Fruit fly (Drosophila melanogaster) whole organism, adult: ENCODE results near the gene Twdlalpha.

Source experiments
- CG11617 ChIP-seq: fragments of 200-800 bp; sonication (Bioruptor generic); optimal IDR thresholded peaks from 2 replicates; lab custom pipeline; 2017; ENCODE audit warnings: mild to moderate bottlenecking, missing biosample characterization, missing genetic modification reagents, missing genetic modification characterization
- CG14711 ChIP-seq: fragments of 200-800 bp; sonication (Bioruptor generic); optimal IDR thresholded peaks from 2 replicates; lab custom pipeline; 2018; ENCODE audit warnings: missing biosample characterization, mild to moderate bottlenecking, missing genetic modification characterization, moderate library complexity
- CG33017 ChIP-seq: fragments of 200-800 bp; sonication (Bioruptor generic); optimal IDR thresholded peaks from 2 replicates; lab custom pipeline; 2018; ENCODE audit warnings: missing biosample characterization, mild to moderate bottlenecking, missing genetic modification characterization, moderate library complexity
- Hr96 ChIP-seq: fragments of 200-800 bp; sonication (Bioruptor generic); optimal IDR thresholded peaks from 2 replicates; lab custom pipeline; 2016; ENCODE audit warnings: missing biosample characterization, missing genetic modification characterization
- Mnt ChIP-seq: fragments of 200-800 bp; sonication (Bioruptor generic); optimal IDR thresholded peaks from 2 replicates; lab custom pipeline; 2016; ENCODE audit warnings: missing biosample characterization, mild to moderate bottlenecking, missing genetic modification characterization
- bab1 ChIP-seq: fragments of 200-800 bp; sonication (Bioruptor generic); optimal IDR thresholded peaks from 3 replicates; lab custom pipeline; 2019; ENCODE audit warnings: missing biosample characterization, mild to moderate bottlenecking, missing genetic modification characterization, moderate library complexity
- cic ChIP-seq: fragments of 200-800 bp; sonication (Bioruptor generic); optimal IDR thresholded peaks from 2 replicates; lab custom pipeline; 2017; ENCODE audit warnings: missing biosample characterization, mild to moderate bottlenecking, missing genetic modification characterization, moderate library complexity
- ovo ChIP-seq: fragments of 200-800 bp; sonication (Bioruptor generic); optimal IDR thresholded peaks from 2 replicates; lab custom pipeline; 2016; ENCODE audit warnings: missing biosample characterization, missing genetic modification characterization
- pad ChIP-seq: fragments of 200-800 bp; sonication (Bioruptor generic); optimal IDR thresholded peaks from 3 replicates; lab custom pipeline; 2017; ENCODE audit warnings: missing biosample characterization, missing genetic modification characterization, mild to moderate bottlenecking, moderate library complexity, missing genetic modification reagents
- tj ChIP-seq: fragments of 200-800 bp; sonication (Bioruptor generic); optimal IDR thresholded peaks from 3 replicates; lab custom pipeline; 2017; ENCODE audit warnings: missing biosample characterization, mild to moderate bottlenecking, missing genetic modification characterization, moderate library complexity

DNA sequence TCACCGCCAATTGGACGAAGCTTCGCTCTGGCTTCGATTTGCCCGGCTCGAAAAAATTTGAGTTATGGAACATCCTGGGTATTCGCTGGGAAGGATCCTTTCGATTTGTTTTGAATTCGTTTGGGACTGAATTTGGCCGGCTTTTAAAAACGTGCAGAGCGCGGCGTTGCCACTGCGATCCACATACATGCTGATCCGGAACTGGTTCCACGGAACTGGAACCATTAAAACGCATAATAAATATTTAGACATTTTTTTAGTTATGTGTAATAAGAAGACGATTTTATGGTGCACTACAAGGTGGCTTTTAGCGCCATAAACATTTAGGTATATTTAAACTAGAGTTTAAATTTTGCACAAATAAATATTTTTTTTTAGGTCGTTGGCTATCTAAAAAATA is 48.4 kb downstream of the Twdlalpha start, which contains the start of gene Rrp45:
- TF ChIP-seq pad (no peak), CG14711 (tag; lab: Kevin White, UChicago) (no peak), CG11617 (GFP tag; lab: Kevin White, UChicago) (no peak), tj (GFP tag; lab: Kevin White, UChicago) (no peak), ovo (GFP tag; lab: Kevin White, UChicago) (no peak), CG33017 (no peak), Hr96 (GFP tag; lab: Kevin White, UChicago) (no peak), bab1 (GFP tag; lab: Kevin White, UChicago) (no peak), cic (GFP tag; lab: Kevin White, UChicago) (no peak), Mnt (peak; percentile 90)
